Fruit fly (Drosophila melanogaster) whole organism, pupa: ENCODE results near the gene Adck5.

Experiments
- CG10348 ChIP-seq: fragments of 200-800 bp; sonication (Bioruptor generic); IDR thresholded peaks from 2 replicates; pipeline ENCODE4 v1.3.6; 2022; ENCODE audit warnings: missing biosample characterization, missing genetic modification characterization
- CG13204 ChIP-seq: fragments of 200-800 bp; sonication (Bioruptor generic); optimal IDR thresholded peaks from 2 replicates; lab custom pipeline; 2018; ENCODE audit warnings: missing biosample characterization, mild to moderate bottlenecking, missing genetic modification characterization, moderate library complexity
- CG14655 ChIP-seq: fragments of 200-800 bp; sonication (Bioruptor generic); optimal IDR thresholded peaks from 3 replicates; lab custom pipeline; 2017; ENCODE audit warnings: mild to moderate bottlenecking, missing biosample characterization, missing genetic modification reagents, missing genetic modification characterization
- CG32121 ChIP-seq: fragments of 200-800 bp; sonication (Bioruptor generic); IDR thresholded peaks from 2 replicates; pipeline ENCODE4 v1.3.6; 2022; ENCODE audit warnings: missing biosample characterization, missing genetic modification characterization
- CG4496 ChIP-seq: fragments of 200-800 bp; sonication (Bioruptor generic); IDR thresholded peaks from 3 replicates; pipeline ENCODE4 v1.3.6; 2022; ENCODE audit warnings: missing biosample characterization, missing genetic modification characterization
- CG8159 ChIP-seq: fragments of 200-800 bp; sonication (Bioruptor generic); optimal IDR thresholded peaks from 3 replicates; lab custom pipeline; 2018; ENCODE audit warnings: missing biosample characterization, mild to moderate bottlenecking, missing genetic modification characterization, moderate library complexity
- CG9948 ChIP-seq: fragments of 200-800 bp; sonication (Bioruptor generic); optimal IDR thresholded peaks from 2 replicates; lab custom pipeline; 2018; ENCODE audit warnings: missing biosample characterization, mild to moderate bottlenecking, missing genetic modification characterization, moderate library complexity
- D1 ChIP-seq: fragments of 200-800 bp; sonication (Bioruptor generic); optimal IDR thresholded peaks from 2 replicates; lab custom pipeline; 2018; ENCODE audit warnings: missing biosample characterization, mild to moderate bottlenecking, missing genetic modification characterization, moderate library complexity
- EcR ChIP-seq: fragments of 200-800 bp; sonication (Bioruptor generic); optimal IDR thresholded peaks from 3 replicates; lab custom pipeline; 2019; ENCODE audit warnings: missing biosample characterization, missing genetic modification characterization, mild to moderate bottlenecking, moderate library complexity, missing genetic modification reagents
- Pif1A ChIP-seq: fragments of 200-800 bp; sonication (Bioruptor generic); optimal IDR thresholded peaks from 3 replicates; lab custom pipeline; 2016; ENCODE audit warnings: missing biosample characterization, missing genetic modification characterization
- Snoo ChIP-seq: fragments of 200-800 bp; sonication (Bioruptor generic); optimal IDR thresholded peaks from 3 replicates; lab custom pipeline; 2017; ENCODE audit warnings: missing biosample characterization, mild to moderate bottlenecking, missing genetic modification characterization, inconsistent platforms
- fd96Ca ChIP-seq: fragments of 200-800 bp; sonication (Bioruptor generic); IDR thresholded peaks from 3 replicates; pipeline ENCODE4 v1.3.6; 2022; ENCODE audit warnings: missing biosample characterization, missing genetic modification characterization
- gl ChIP-seq: fragments of 200-800 bp; sonication (Bioruptor generic); optimal IDR thresholded peaks from 2 replicates; lab custom pipeline; 2018; ENCODE audit warnings: missing biosample characterization, mild to moderate bottlenecking, missing genetic modification characterization

- TF ChIP-seq CG4496 (GFP tag; lab: Robert Waterston, UW) (no peak), CG9948 (tag; lab: Kevin White, UChicago) (no peak), CG14655 (no peak), gl (no peak), CG13204 (GFP tag; lab: Kevin White, UChicago) (no peak), Pif1A (GFP tag; lab: Kevin White, UChicago) (no peak), D1 (tag; lab: Kevin White, UChicago) (no peak), CG8159 (tag; lab: Kevin White, UChicago) (no peak), EcR (GFP tag; lab: Kevin White, UChicago) (no peak), Snoo (tag; lab: Kevin White, UChicago) (no peak), CG32121 (GFP tag; lab: Robert Waterston, UW) (no peak), CG10348 (GFP tag; lab: Robert Waterston, UW) (no peak), fd96Ca (no peak)
These were observed 49.7 kb upstream of the Adck5 start for dm6 chr3L:11119901-11120418.
